Worm (Caenorhabditis elegans) whole organism, young adult: ENCODE results near the gene ceh-22.

Source experiments
- F49E8.2 ChIP-seq: sonication (generic microtip); optimal IDR thresholded peaks from 3 replicates; lab custom pipeline; 2017; ENCODE audit warnings: missing genetic modification characterization, mild to moderate bottlenecking, missing compliant biosample characterization, antibody characterized with exemption, moderate library complexity; ENCODE audit not compliant: insufficient read depth
- dox-1 ChIP-seq: fragments of 200-800 bp; sonication (Bioruptor generic); IDR thresholded peaks from 2 replicates; pipeline ENCODE4 v1.3.6; 2022; ENCODE audit warnings: missing genetic modification reagents, missing genetic modification characterization, missing compliant biosample characterization
- lin-26 ChIP-seq: fragments of 200-800 bp; sonication (Bioruptor generic); IDR thresholded peaks from 2 replicates; pipeline ENCODE4 v1.3.6; 2022; ENCODE audit warnings: missing genetic modification reagents, missing genetic modification characterization, missing compliant biosample characterization
- mes-4 ChIP-seq: sonication (generic microtip); optimal IDR thresholded peaks from 2 replicates; lab custom pipeline; 2016; ENCODE audit warnings: missing genotype, missing genetic modification characterization, missing compliant biosample characterization
- snpc-4 ChIP-seq, 5 experiments: fragments of 150-350 bp in 1 of 5; sonication (generic microtip) in 4 of 5; optimal IDR thresholded peaks; 2 replicates each; lab custom pipeline; 2014 to 2018; ENCODE audit warnings: missing genetic modification characterization in 5 of 5, missing biosample characterization in 3 of 5, antibody characterized with exemption in 2 of 5, mild to moderate bottlenecking in 2 of 5, missing compliant biosample characterization in 2 of 5, missing genotype in 2 of 5, moderate library complexity in 2 of 5, missing genetic modification reagents in 1 of 5

- TF ChIP-seq dox-1 (GFP tag; lab: Robert Waterston, UW) (no peak), mes-4 (tag; lab: Kevin White, UChicago) (no peak), F49E8.2 (no peak), snpc-4 (GFP tag; optimal IDR thresholded peaks at IDR 0.05; lab: Kevin White, UChicago) (no peak), snpc-4 (tag; optimal IDR thresholded peaks at IDR 0.05; lab: Kevin White, UChicago) (no peak), lin-26 (GFP tag; lab: Robert Waterston, UW) (no peak)
These were observed 49.6 kb downstream of the ceh-22 start for ce11 chrV:10721304-10721703.
